Worm (Caenorhabditis elegans) whole organism, late embryonic: ENCODE measurements around the gene clec-88.

Experiments
- K02D7.2 ChIP-seq: sonication (generic microtip); optimal IDR thresholded peaks from 2 replicates; lab custom pipeline; 2017; ENCODE audit warnings: mild to moderate bottlenecking, missing genetic modification characterization, missing compliant biosample characterization
- K09A11.1 ChIP-seq: sonication (generic microtip); optimal IDR thresholded peaks from 2 replicates; lab custom pipeline; 2017; ENCODE audit warnings: antibody characterized with exemption, mild to moderate bottlenecking, missing genetic modification characterization, missing compliant biosample characterization; ENCODE audit not compliant: insufficient read depth
- T23F11.4 ChIP-seq: fragments of 200-800 bp; sonication (Bioruptor generic); optimal IDR thresholded peaks from 2 replicates; lab custom pipeline; 2018; ENCODE audit warnings: mild to moderate bottlenecking, missing genetic modification characterization, missing compliant biosample characterization
- Y22D7AL.16 ChIP-seq: sonication (generic microtip); optimal IDR thresholded peaks from 2 replicates; lab custom pipeline; 2016; ENCODE audit warnings: missing genetic modification characterization, missing compliant biosample characterization
- ahr-1 ChIP-seq: sonication (generic microtip); optimal IDR thresholded peaks from 2 replicates; lab custom pipeline; 2016; ENCODE audit warnings: missing genetic modification characterization, missing compliant biosample characterization
- ceh-18 ChIP-seq: sonication (generic microtip); optimal IDR thresholded peaks from 2 replicates; lab custom pipeline; 2016; ENCODE audit warnings: missing genetic modification characterization, missing compliant biosample characterization
- ceh-19 ChIP-seq: fragments of 200-800 bp; sonication (Bioruptor generic); optimal IDR thresholded peaks from 2 replicates; lab custom pipeline; 2018; ENCODE audit warnings: mild to moderate bottlenecking, missing genetic modification characterization, missing compliant biosample characterization
- ceh-2 ChIP-seq: sonication (generic microtip); optimal IDR thresholded peaks from 2 replicates; lab custom pipeline; 2016; ENCODE audit warnings: missing genotype, missing genetic modification characterization, missing compliant biosample characterization
- ceh-24 ChIP-seq: sonication (generic microtip); optimal IDR thresholded peaks from 2 replicates; lab custom pipeline; 2016; ENCODE audit warnings: mild to moderate bottlenecking, missing genetic modification characterization, missing compliant biosample characterization
- ceh-30 ChIP-seq: fragments of 150-350 bp; optimal IDR thresholded peaks from 2 replicates; lab custom pipeline; 2014; ENCODE audit warnings: missing biosample characterization, missing genetic modification characterization
- ceh-31 ChIP-seq: sonication (generic microtip); optimal IDR thresholded peaks from 2 replicates; lab custom pipeline; 2016; ENCODE audit warnings: missing genetic modification characterization, missing compliant biosample characterization
- ceh-48 ChIP-seq: sonication (generic microtip); optimal IDR thresholded peaks from 2 replicates; lab custom pipeline; 2016; ENCODE audit warnings: missing genetic modification characterization, inconsistent platforms, missing compliant biosample characterization
- ceh-9 ChIP-seq: sonication (generic microtip); optimal IDR thresholded peaks from 2 replicates; lab custom pipeline; 2016; ENCODE audit warnings: mild to moderate bottlenecking, missing genetic modification characterization, inconsistent platforms, missing compliant biosample characterization
- che-1 ChIP-seq: sonication (generic microtip); optimal IDR thresholded peaks from 2 replicates; lab custom pipeline; 2016; ENCODE audit warnings: mild to moderate bottlenecking, missing genetic modification characterization, missing compliant biosample characterization
- dmd-4 ChIP-seq: sonication (generic microtip); optimal IDR thresholded peaks from 2 replicates; lab custom pipeline; 2016; ENCODE audit warnings: borderline replicate concordance, missing genetic modification characterization, missing compliant biosample characterization
- elt-4 ChIP-seq: sonication (generic microtip); optimal IDR thresholded peaks from 2 replicates; lab custom pipeline; 2016; ENCODE audit warnings: missing genetic modification characterization, missing compliant biosample characterization
- ets-4 ChIP-seq: sonication (generic microtip); optimal IDR thresholded peaks from 2 replicates; lab custom pipeline; 2016; ENCODE audit warnings: missing genetic modification characterization, missing compliant biosample characterization
- eyg-1 ChIP-seq: sonication (generic microtip); optimal IDR thresholded peaks from 2 replicates; lab custom pipeline; 2016; ENCODE audit warnings: missing genotype, missing genetic modification characterization, missing compliant biosample characterization
- fax-1 ChIP-seq: sonication (generic microtip); optimal IDR thresholded peaks from 2 replicates; lab custom pipeline; 2016; ENCODE audit warnings: missing genotype, missing genetic modification characterization, missing compliant biosample characterization
- fkh-10 ChIP-seq: fragments of 150-350 bp; optimal IDR thresholded peaks from 2 replicates; lab custom pipeline; 2014; ENCODE audit warnings: missing biosample characterization, missing genetic modification reagents, missing genetic modification characterization
- fkh-6 ChIP-seq: sonication (generic microtip); optimal IDR thresholded peaks from 2 replicates; lab custom pipeline; 2016; ENCODE audit warnings: missing genetic modification characterization, missing compliant biosample characterization
- gmeb-2 ChIP-seq: sonication (generic microtip); optimal IDR thresholded peaks from 2 replicates; lab custom pipeline; 2016; ENCODE audit warnings: missing genetic modification characterization, inconsistent platforms, missing compliant biosample characterization
- hlh-6 ChIP-seq: sonication (generic microtip); optimal IDR thresholded peaks from 2 replicates; lab custom pipeline; 2016; ENCODE audit warnings: missing genotype, missing genetic modification characterization, missing compliant biosample characterization
- hlh-8 ChIP-seq: sonication (generic microtip); optimal IDR thresholded peaks from 2 replicates; lab custom pipeline; 2016; ENCODE audit warnings: missing genotype, missing genetic modification characterization, missing compliant biosample characterization
- madf-2 ChIP-seq: sonication (generic microtip); optimal IDR thresholded peaks from 2 replicates; lab custom pipeline; 2017; ENCODE audit warnings: missing genetic modification characterization, missing compliant biosample characterization
- mec-3 ChIP-seq: sonication (generic microtip); optimal IDR thresholded peaks from 2 replicates; lab custom pipeline; 2016; ENCODE audit warnings: borderline replicate concordance, missing genetic modification characterization, missing compliant biosample characterization
- nfya-1 ChIP-seq: sonication (generic microtip); optimal IDR thresholded peaks from 2 replicates; lab custom pipeline; 2017; ENCODE audit warnings: missing genetic modification characterization, mild to moderate bottlenecking, missing compliant biosample characterization, antibody characterized with exemption, moderate library complexity
- nhr-232 ChIP-seq: sonication (generic microtip); optimal IDR thresholded peaks from 2 replicates; lab custom pipeline; 2016; ENCODE audit warnings: missing genetic modification characterization, missing compliant biosample characterization
- npax-4 ChIP-seq: sonication (generic microtip); optimal IDR thresholded peaks from 2 replicates; lab custom pipeline; 2016; ENCODE audit warnings: missing genetic modification characterization, missing compliant biosample characterization
- pax-1 ChIP-seq: fragments of 150-350 bp; optimal IDR thresholded peaks from 2 replicates; lab custom pipeline; 2014; ENCODE audit warnings: missing biosample characterization, missing genetic modification characterization
- pha-4 ChIP-seq: fragments of 150-350 bp; optimal IDR thresholded peaks from 2 replicates; lab custom pipeline; 2018; ENCODE audit warnings: missing biosample characterization, missing genetic modification reagents, missing genetic modification characterization
- pqm-1 ChIP-seq: sonication (generic microtip); optimal IDR thresholded peaks from 2 replicates; lab custom pipeline; 2016; ENCODE audit warnings: missing genetic modification characterization, missing compliant biosample characterization
- ref-2 ChIP-seq: sonication (generic microtip); optimal IDR thresholded peaks from 2 replicates; lab custom pipeline; 2016; ENCODE audit warnings: missing genetic modification characterization, missing compliant biosample characterization
- rnt-1 ChIP-seq: sonication (generic microtip); optimal IDR thresholded peaks from 2 replicates; lab custom pipeline; 2016; ENCODE audit warnings: missing genetic modification characterization, missing compliant biosample characterization
- sdc-2 ChIP-seq: sonication (generic microtip); optimal IDR thresholded peaks from 2 replicates; lab custom pipeline; 2016; ENCODE audit warnings: missing genotype, missing genetic modification characterization, missing compliant biosample characterization
- sox-2 ChIP-seq: fragments of 200-800 bp; sonication (Bioruptor generic); IDR thresholded peaks from 2 replicates; pipeline ENCODE4 v1.3.6; 2022; ENCODE audit warnings: missing genetic modification reagents, missing genetic modification characterization, missing compliant biosample characterization
- syd-9 ChIP-seq: sonication (generic microtip); optimal IDR thresholded peaks from 2 replicates; lab custom pipeline; 2016; ENCODE audit warnings: mild to moderate bottlenecking, missing genetic modification characterization, moderate library complexity, missing compliant biosample characterization
- tbx-2 ChIP-seq: sonication (generic microtip); optimal IDR thresholded peaks from 2 replicates; lab custom pipeline; 2016; ENCODE audit warnings: missing genetic modification characterization, missing compliant biosample characterization
- tbx-7 ChIP-seq: sonication (generic microtip); optimal IDR thresholded peaks from 2 replicates; lab custom pipeline; 2016; ENCODE audit warnings: missing genotype, missing genetic modification characterization, missing compliant biosample characterization
- unc-3 ChIP-seq, 2 experiments: fragments of 200-800 bp in 1 of 2; sonication (Bioruptor generic) in 1 of 2; sonication (generic microtip) in 1 of 2; conservative IDR thresholded peaks in 1 of 2; optimal IDR thresholded peaks in 1 of 2; 2 replicates each; pipeline versions ENCODE4 v1.3.6 to Lab custom; 2016 to 2022; ENCODE audit warnings: missing compliant biosample characterization in 2 of 2, missing genetic modification characterization in 2 of 2, missing genetic modification reagents in 1 of 2
- unc-42 ChIP-seq: sonication (generic microtip); optimal IDR thresholded peaks from 2 replicates; lab custom pipeline; 2016; ENCODE audit warnings: missing genotype, missing genetic modification characterization, missing compliant biosample characterization
- unc-55 ChIP-seq: sonication (generic microtip); optimal IDR thresholded peaks from 2 replicates; lab custom pipeline; 2017; ENCODE audit warnings: missing biosample characterization, missing genetic modification reagents, missing genetic modification characterization
- unc-86 ChIP-seq: sonication (generic microtip); optimal IDR thresholded peaks from 2 replicates; lab custom pipeline; 2016; ENCODE audit warnings: missing genetic modification characterization, missing compliant biosample characterization
- ztf-16 ChIP-seq: sonication (generic microtip); optimal IDR thresholded peaks from 2 replicates; lab custom pipeline; 2017; ENCODE audit warnings: missing genetic modification characterization, missing compliant biosample characterization

The clec-88 gene

DNA sequence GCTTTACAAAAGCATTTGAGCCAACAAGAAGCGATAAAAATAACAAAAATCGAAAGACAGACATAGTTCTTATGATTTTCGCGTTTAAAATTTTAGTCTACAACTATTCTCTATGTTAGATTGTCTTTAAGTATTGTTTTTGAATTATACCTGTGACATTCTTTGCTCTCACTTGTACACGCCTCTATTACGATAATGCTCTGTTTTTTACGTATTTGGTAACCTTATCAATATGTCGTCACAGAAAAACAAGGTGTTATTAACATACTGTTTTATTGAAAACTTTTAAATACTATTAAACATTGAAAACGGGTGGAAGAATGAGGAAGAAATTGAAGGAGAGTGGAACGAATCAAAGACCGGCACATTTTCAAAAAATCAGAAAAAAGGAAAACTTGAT is 41.8 kb downstream of the clec-88 start, which contains the start of gene spp-11:
TSS of gene spp-11 (minus strand) at position 101 of the 400 bp plus-strand sequence.
- TF ChIP-seq nhr-232 (tag; lab: Kevin White, UChicago) = no peak
- no peak for TF ChIP-seq ets-4 (tag; lab: Kevin White, UChicago)
- no peak for TF ChIP-seq K09A11.1 (tag; lab: Kevin White, UChicago)
- TF ChIP-seq pax-1 (tag; lab: Kevin White, UChicago) = no peak
- TF ChIP-seq K02D7.2 (tag; lab: Kevin White, UChicago) = no peak
- no peak for TF ChIP-seq fax-1 (tag; lab: Kevin White, UChicago)
- TF ChIP-seq tbx-7 (tag; lab: Kevin White, UChicago) = no peak
- no peak for TF ChIP-seq npax-4 (tag; lab: Kevin White, UChicago)
- no peak for TF ChIP-seq gmeb-2
- TF ChIP-seq ahr-1 (tag; lab: Kevin White, UChicago) = no peak
- TF ChIP-seq eyg-1 = no peak
- no peak for TF ChIP-seq ref-2 (tag; lab: Kevin White, UChicago)
- no peak for TF ChIP-seq ceh-24 (tag; lab: Kevin White, UChicago)
- no peak for TF ChIP-seq unc-42 (tag; lab: Kevin White, UChicago)
- no peak for TF ChIP-seq Y22D7AL.16 (tag; lab: Kevin White, UChicago)
- TF ChIP-seq che-1 = no peak

DNA sequence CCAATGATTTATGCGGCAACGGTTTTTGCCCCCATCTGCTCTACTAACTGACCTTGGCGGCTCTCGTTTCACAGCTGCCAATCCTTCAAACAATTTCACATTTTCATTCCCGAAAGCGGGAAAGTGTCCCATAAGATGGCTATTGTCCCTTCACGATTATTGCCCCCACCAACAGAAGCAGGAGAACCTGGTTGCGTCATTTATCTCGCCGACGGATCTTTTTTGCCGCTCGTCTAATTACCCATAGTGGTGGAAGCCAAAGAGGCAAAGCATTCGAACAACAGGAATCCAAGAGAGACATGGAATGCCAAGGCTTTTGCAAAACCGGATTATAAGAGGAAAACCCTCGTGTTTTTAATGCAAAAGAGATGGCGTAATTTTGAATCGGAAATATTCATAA is 43.6 kb downstream of the clec-88 start:
- TF ChIP-seq ceh-31 (tag; lab: Kevin White, UChicago) (peak; percentile 60), ztf-16 (tag; lab: Kevin White, UChicago) (no peak), T23F11.4 (GFP tag; lab: Kevin White, UChicago) (no peak), rnt-1 (tag; lab: Kevin White, UChicago) (peak; percentile 35)
- TF ChIP-seq, all 69 proteins: peak for 2

DNA sequence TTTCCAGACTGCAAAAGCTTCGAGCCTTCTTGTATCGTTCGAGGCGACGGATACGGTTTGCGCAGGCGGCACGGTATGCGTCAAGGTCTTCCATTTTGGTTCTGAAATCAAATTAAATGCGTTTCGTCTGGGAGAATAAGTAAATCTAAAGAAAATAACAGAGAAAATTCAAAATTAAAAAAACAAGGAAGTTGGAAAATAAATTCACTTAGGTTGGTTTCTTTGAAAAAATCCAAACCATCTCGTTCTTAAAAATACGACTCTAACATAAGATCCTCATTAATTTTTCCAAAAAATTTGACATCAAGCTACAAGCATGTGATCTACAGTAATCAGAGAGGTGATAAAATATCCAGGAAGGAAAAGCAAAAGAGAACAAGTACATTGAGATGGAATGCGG is 44.7 kb downstream of the clec-88 start, which contains the start of gene T25D10.4:
TSS of gene T25D10.4 (minus strand) at position 101 of the 400 bp plus-strand sequence.
- TF ChIP-seq unc-42 (tag; lab: Kevin White, UChicago) (no peak), nhr-232 (tag; lab: Kevin White, UChicago) (no peak), tbx-2 (tag; lab: Kevin White, UChicago) (no peak), ceh-48 (no peak), syd-9 (tag; lab: Kevin White, UChicago) (no peak), dmd-4 (no peak), unc-3 (GFP tag; conservative IDR thresholded peaks at IDR 0.05; lab: Robert Waterston, UW) (no peak), unc-3 (tag; optimal IDR thresholded peaks at IDR 0.05; lab: Kevin White, UChicago) (no peak), npax-4 (tag; lab: Kevin White, UChicago) (no peak), ahr-1 (tag; lab: Kevin White, UChicago) (no peak), nfya-1 (tag; lab: Kevin White, UChicago) (no peak), elt-4 (tag; lab: Kevin White, UChicago) (no peak), Y22D7AL.16 (tag; lab: Kevin White, UChicago) (no peak), ets-4 (tag; lab: Kevin White, UChicago) (no peak)

DNA sequence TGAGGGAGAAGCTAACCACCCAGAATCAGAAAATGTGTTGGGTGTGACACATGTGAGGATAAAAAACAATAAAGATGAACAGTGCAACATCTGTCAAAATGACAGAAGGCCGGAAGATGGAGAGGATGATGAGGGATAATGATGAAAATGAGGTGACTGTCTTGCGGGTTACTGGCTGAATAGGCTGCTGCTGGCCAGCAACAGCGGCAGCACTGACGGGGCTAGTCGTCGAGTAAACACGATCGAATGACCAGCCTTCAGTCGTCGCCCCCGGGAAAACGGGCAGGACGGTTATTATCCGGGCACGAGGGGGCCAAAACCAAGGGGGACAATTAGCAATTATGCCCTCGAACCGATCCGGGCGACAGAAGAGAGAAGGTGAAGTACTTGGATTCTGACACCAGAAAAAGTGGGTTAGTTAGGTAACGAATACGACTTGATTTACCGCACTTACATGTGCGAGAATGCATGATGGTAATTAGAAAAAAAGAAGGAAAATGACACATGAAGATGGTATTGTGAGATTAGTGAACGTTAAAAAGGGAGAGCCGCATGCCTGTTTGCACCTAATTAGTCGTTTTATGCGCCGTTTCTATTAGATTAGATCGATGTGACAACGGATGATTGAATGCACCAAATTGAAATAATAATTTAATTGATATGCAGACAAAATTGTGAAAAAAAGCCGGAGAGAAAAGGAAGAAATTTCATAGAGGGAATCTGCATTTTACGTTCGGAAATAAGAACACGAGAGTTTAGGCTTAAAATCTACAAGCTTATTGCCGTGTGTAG is 46.3 kb downstream of the clec-88 start:
- TF ChIP-seq unc-55 (GFP tag; lab: Kevin White, UChicago) (no peak), ceh-9 (tag; lab: Kevin White, UChicago) (no peak), fkh-6 (tag; lab: Kevin White, UChicago) (peak; percentile 4), ceh-18 (peak; percentile 9), sox-2 (GFP tag; lab: Robert Waterston, UW) (no peak), mec-3 (tag; lab: Kevin White, UChicago) (no peak), ref-2 (tag; lab: Kevin White, UChicago) (peak; percentile 14), pha-4 (no peak), ets-4 (tag; lab: Kevin White, UChicago) (no peak), sdc-2 (tag; lab: Kevin White, UChicago) (peak; percentile 13), ceh-30 (tag; lab: Kevin White, UChicago) (no peak), unc-86 (tag; lab: Kevin White, UChicago) (no peak), ceh-2 (tag; lab: Kevin White, UChicago) (peak; percentile 20), pqm-1 (tag; lab: Kevin White, UChicago) (no peak), hlh-8 (tag; lab: Kevin White, UChicago) (no peak), syd-9 (tag; lab: Kevin White, UChicago) (no peak), ceh-19 (GFP tag; lab: Kevin White, UChicago) (no peak), ahr-1 (tag; lab: Kevin White, UChicago) (no peak), K02D7.2 (tag; lab: Kevin White, UChicago) (no peak), ztf-16 (tag; lab: Kevin White, UChicago) (no peak), fkh-10 (GFP tag; lab: Kevin White, UChicago) (no peak), tbx-2 (tag; lab: Kevin White, UChicago) (peak; percentile 48), unc-42 (tag; lab: Kevin White, UChicago) (peak; percentile 55), hlh-6 (tag; lab: Kevin White, UChicago) (no peak), madf-2 (no peak)
